Worm (Caenorhabditis elegans): ENCODE measurements around the gene famp-1.

The famp-1 gene

DNA sequence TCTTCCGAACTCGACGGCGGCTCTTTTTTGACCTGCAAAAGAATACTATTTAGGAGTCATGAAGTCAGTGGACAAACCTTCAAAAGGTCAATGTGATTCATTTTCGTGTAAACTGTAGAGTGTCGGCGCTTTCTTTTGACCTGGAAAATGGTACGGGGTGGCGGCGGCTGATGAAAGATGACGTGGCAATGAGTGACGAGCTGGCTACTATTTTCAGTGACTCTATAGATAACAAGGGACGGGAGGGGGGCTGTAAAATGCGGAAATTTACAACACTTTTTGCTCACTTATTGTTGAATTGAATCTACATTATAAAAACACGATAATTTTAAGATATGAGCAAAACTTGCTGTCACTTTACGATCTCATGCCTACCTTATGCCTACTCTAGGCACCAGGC, 36.7 kb upstream of the famp-1 start, which contains the start of gene lin-1 (continued):
- no peak for TF ChIP-seq B0336.3 (GFP tag; IDR thresholded peaks at IDR 0.05)
- no peak for TF ChIP-seq C17E4.6 (GFP tag; IDR thresholded peaks at IDR 0.05)
- TF ChIP-seq lin-40 (tag; optimal IDR thresholded peaks at IDR 0.05) = no peak

DNA sequence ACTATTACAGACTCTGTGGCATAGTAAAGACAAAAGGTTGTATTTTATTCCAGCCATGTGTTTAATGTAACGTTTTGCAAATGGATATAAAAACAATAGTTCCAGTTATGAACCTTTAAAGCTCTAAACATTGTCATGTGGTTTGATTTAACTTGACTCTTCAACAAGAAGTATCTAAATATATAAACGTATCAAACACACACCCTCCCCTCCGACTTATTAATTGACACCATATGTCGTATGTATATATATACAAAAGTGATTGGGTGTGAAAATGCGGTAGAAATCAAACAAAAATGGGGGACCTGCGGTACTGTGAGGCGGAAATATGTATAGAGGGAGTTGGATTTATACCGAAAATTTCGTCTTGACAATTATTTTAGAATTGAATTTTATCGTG, 34.9 kb upstream of the famp-1 start:
- TF ChIP-seq zim-3 (tag; optimal IDR thresholded peaks at IDR 0.05) (no peak), egrh-3 (GFP tag; IDR thresholded peaks at IDR 0.05) (no peak), F39B2.1 (GFP tag; IDR thresholded peaks at IDR 0.05) (no peak), zfh-2 (GFP tag; conservative IDR thresholded peaks at IDR 0.05) (no peak), athp-1 (tag; optimal IDR thresholded peaks at IDR 0.05) (no peak), efl-1 (GFP tag; optimal IDR thresholded peaks at IDR 0.05) (no peak), tlf-1 (GFP tag; optimal IDR thresholded peaks at IDR 0.05) (no peak), egl-44 (GFP tag; IDR thresholded peaks at IDR 0.05) (no peak), repo-1 (tag; optimal IDR thresholded peaks at IDR 0.05) (no peak), hmg-1.2 (GFP tag; IDR thresholded peaks at IDR 0.05) (no peak), Y67H2A.10 (GFP tag; conservative IDR thresholded peaks at IDR 0.05) (no peak), snpc-1.1 (tag; optimal IDR thresholded peaks at IDR 0.05; ENCODE audit: insufficient read depth) (no peak), F55B11.4 (tag; optimal IDR thresholded peaks at IDR 0.05; ENCODE audit: borderline replicate concordance, insufficient read depth) (no peak), attf-6 (GFP tag; IDR thresholded peaks at IDR 0.05) (no peak), mcd-1 (GFP tag; IDR thresholded peaks at IDR 0.05) (no peak)

DNA sequence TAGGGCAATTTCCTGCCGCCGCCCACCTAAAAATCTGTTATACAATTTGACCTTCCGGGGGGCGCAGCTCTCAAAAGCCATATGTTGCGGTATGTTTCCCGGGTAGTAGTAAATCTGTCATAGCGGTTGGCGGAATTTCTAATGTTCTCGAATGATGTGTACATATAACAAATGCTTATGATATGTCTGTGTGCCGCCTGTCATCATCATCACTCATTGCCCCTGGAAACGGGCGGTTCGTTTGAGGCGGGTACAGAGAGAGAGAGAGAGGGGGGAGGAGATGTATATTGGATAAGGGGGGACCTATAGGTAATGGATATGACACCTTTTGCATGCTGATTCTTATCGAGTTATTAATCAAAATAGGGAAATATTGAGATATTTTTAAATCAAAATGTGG, 33.2 kb upstream of the famp-1 start:
- TF ChIP-seq cebp-1 (GFP tag; IDR thresholded peaks at IDR 0.05) (no peak), cebp-1 (tag; optimal IDR thresholded peaks at IDR 0.05) (no peak), nfyb-1 (GFP tag; IDR thresholded peaks at IDR 0.05) (no peak), sptf-2 (GFP tag; optimal IDR thresholded peaks at IDR 0.05) (no peak)

- TF ChIP-seq C06A6.2 (GFP tag; conservative IDR thresholded peaks at IDR 0.05) (no peak), ztf-26 (tag; optimal IDR thresholded peaks at IDR 0.05) (no peak), B0261.1 (tag; optimal IDR thresholded peaks at IDR 0.05) (no peak), tbx-9 (tag; optimal IDR thresholded peaks at IDR 0.05; ENCODE audit: borderline replicate concordance) (no peak), somi-1 (GFP tag; optimal IDR thresholded peaks at IDR 0.05) (no peak), aptf-3 (GFP tag; IDR thresholded peaks at IDR 0.05) (no peak), lin-54 (GFP tag; optimal IDR thresholded peaks at IDR 0.05) (no peak), nhr-179 (tag; optimal IDR thresholded peaks at IDR 0.05) (no peak), lin-26 (GFP tag; IDR thresholded peaks at IDR 0.05) (no peak), lin-35 (GFP tag; optimal IDR thresholded peaks at IDR 0.05) (no peak), ztf-22 (GFP tag; optimal IDR thresholded peaks at IDR 0.05) (no peak)
Measured at ce11 chrIV:2292119-2292518, 28.7 kb upstream of the famp-1 start.

- 0 out of 2 replicates have a peak, but pooled peaks have one; percentile 53 for TF ChIP-seq zfh-2 (GFP tag; conservative IDR thresholded peaks at IDR 0.05)
- peak; percentile 73 for TF ChIP-seq dox-1 (GFP tag; IDR thresholded peaks at IDR 0.05)
- TF ChIP-seq lin-54 (GFP tag; optimal IDR thresholded peaks at IDR 0.05) = no peak
- TF ChIP-seq nfyb-1 (GFP tag; IDR thresholded peaks at IDR 0.05) = 0 out of 2 replicates have a peak, but pooled peaks have one; percentile 25
- peak; percentile 12 for TF ChIP-seq ets-4 (GFP tag; optimal IDR thresholded peaks at IDR 0.05)
- TF ChIP-seq nhr-80 (tag; optimal IDR thresholded peaks at IDR 0.05) = peak; percentile 82
- TF ChIP-seq Y67H2A.10 (GFP tag; conservative IDR thresholded peaks at IDR 0.05) = no peak
Measured at ce11 chrIV:2284462-2285047, 21.1 kb upstream of the famp-1 start.
